Fruit fly (Drosophila melanogaster) whole organism, embryonic: ENCODE measurements around the gene Cisd2.
A peak's percentile ranks its signal among the peaks of the same experiment; 100 is the strongest.

Source experiments
- Bgb ChIP-seq: fragments of 200-800 bp; sonication (Bioruptor generic); IDR thresholded peaks from 2 replicates; pipeline ENCODE4 v1.3.6; 2022; ENCODE audit warnings: missing biosample characterization, missing genetic modification characterization; ENCODE audit not compliant: partially characterized antibody
- CG10209 ChIP-seq: fragments of 200-800 bp; sonication (Bioruptor generic); optimal IDR thresholded peaks from 3 replicates; lab custom pipeline; 2017; ENCODE audit warnings: missing biosample characterization, mild to moderate bottlenecking, missing genetic modification characterization, missing genetic modification reagents
- CG10267 ChIP-seq: fragments of 200-800 bp; sonication (Bioruptor generic); optimal IDR thresholded peaks from 2 replicates; lab custom pipeline; 2018; ENCODE audit warnings: missing biosample characterization, mild to moderate bottlenecking, missing genetic modification characterization, moderate library complexity
- CG12155 ChIP-seq: fragments of 200-800 bp; sonication (Bioruptor generic); optimal IDR thresholded peaks from 3 replicates; lab custom pipeline; 2016; ENCODE audit warnings: missing biosample characterization, missing genetic modification characterization
- CG12219 ChIP-seq: fragments of 200-800 bp; sonication (Bioruptor generic); optimal IDR thresholded peaks from 3 replicates; lab custom pipeline; 2018; ENCODE audit warnings: missing biosample characterization, mild to moderate bottlenecking, missing genetic modification characterization
- CG15514 ChIP-seq: fragments of 200-800 bp; sonication (Bioruptor generic); optimal IDR thresholded peaks from 3 replicates; lab custom pipeline; 2017; ENCODE audit warnings: missing biosample characterization, missing genetic modification characterization, mild to moderate bottlenecking, moderate library complexity, missing genetic modification reagents
- CG16815 ChIP-seq: fragments of 200-800 bp; sonication (Bioruptor generic); optimal IDR thresholded peaks from 3 replicates; lab custom pipeline; 2017; ENCODE audit warnings: missing biosample characterization, mild to moderate bottlenecking, missing genetic modification characterization
- CG17328 ChIP-seq: fragments of 200-800 bp; sonication (Bioruptor generic); IDR thresholded peaks from 2 replicates; pipeline ENCODE4 v1.3.6; 2022; ENCODE audit warnings: missing biosample characterization, missing genetic modification characterization
- CG17385 ChIP-seq: fragments of 200-800 bp; sonication (Bioruptor generic); optimal IDR thresholded peaks from 3 replicates; lab custom pipeline; 2018; ENCODE audit warnings: missing biosample characterization, mild to moderate bottlenecking, missing genetic modification characterization
- CG18011 ChIP-seq: fragments of 200-800 bp; sonication (Bioruptor generic); optimal IDR thresholded peaks from 2 replicates; lab custom pipeline; 2017; ENCODE audit warnings: missing biosample characterization, missing genetic modification characterization, mild to moderate bottlenecking, moderate library complexity, missing genotype
- CG2116 ChIP-seq: fragments of 200-800 bp; sonication (Bioruptor generic); optimal IDR thresholded peaks from 3 replicates; lab custom pipeline; 2018; ENCODE audit warnings: missing biosample characterization, mild to moderate bottlenecking, missing genetic modification characterization
- CG2202 ChIP-seq: fragments of 200-800 bp; sonication (Bioruptor generic); optimal IDR thresholded peaks from 2 replicates; lab custom pipeline; 2018; ENCODE audit warnings: missing biosample characterization, mild to moderate bottlenecking, missing genetic modification characterization
- CG31388 ChIP-seq: fragments of 200-800 bp; sonication (Bioruptor generic); optimal IDR thresholded peaks from 2 replicates; lab custom pipeline; 2016; ENCODE audit warnings: missing biosample characterization, missing genetic modification characterization
- CG31441 ChIP-seq: fragments of 200-800 bp; sonication (Bioruptor generic); IDR thresholded peaks from 2 replicates; pipeline ENCODE4 v1.3.6; 2022; ENCODE audit warnings: missing biosample characterization, missing genetic modification characterization
- CG33557 ChIP-seq: fragments of 200-800 bp; sonication (Bioruptor generic); optimal IDR thresholded peaks from 2 replicates; lab custom pipeline; 2019; ENCODE audit warnings: missing biosample characterization, mild to moderate bottlenecking, missing genetic modification characterization, moderate library complexity
- CG3407 ChIP-seq: fragments of 200-800 bp; sonication (Bioruptor generic); optimal IDR thresholded peaks from 2 replicates; lab custom pipeline; 2018; ENCODE audit warnings: missing biosample characterization, mild to moderate bottlenecking, missing genetic modification characterization
- CG4404 ChIP-seq: fragments of 200-800 bp; sonication (Bioruptor generic); IDR thresholded peaks from 2 replicates; pipeline ENCODE4 v1.3.6; 2022; ENCODE audit warnings: missing biosample characterization, missing genetic modification characterization
- CG4424 ChIP-seq: fragments of 200-800 bp; sonication (Bioruptor generic); optimal IDR thresholded peaks from 3 replicates; lab custom pipeline; 2016; ENCODE audit warnings: missing biosample characterization, missing genetic modification characterization
- CG6791 ChIP-seq: fragments of 200-800 bp; sonication (Bioruptor generic); IDR thresholded peaks from 3 replicates; pipeline ENCODE4 v1.3.6; 2022; ENCODE audit warnings: missing biosample characterization, missing genetic modification characterization; ENCODE audit not compliant: partially characterized antibody
- CG9727 ChIP-seq: fragments of 200-800 bp; sonication (Bioruptor generic); optimal IDR thresholded peaks from 3 replicates; lab custom pipeline; 2017; ENCODE audit warnings: missing biosample characterization, mild to moderate bottlenecking, missing genetic modification characterization
- D19A ChIP-seq: fragments of 200-800 bp; optimal IDR thresholded peaks from 3 replicates; lab custom pipeline; 2019; ENCODE audit warnings: missing biosample characterization, mild to moderate bottlenecking, missing genetic modification characterization, moderate library complexity
- Dip2 ChIP-seq: fragments of 200-800 bp; sonication (Bioruptor generic); IDR thresholded peaks from 2 replicates; pipeline ENCODE4 v1.3.6; 2022; ENCODE audit warnings: missing biosample characterization, missing genetic modification characterization
- Dll ChIP-seq: fragments of 200-800 bp; sonication (Bioruptor generic); IDR thresholded peaks from 4 replicates; pipeline ENCODE4 v1.3.6; 2022; ENCODE audit warnings: missing biosample characterization, missing genetic modification characterization; ENCODE audit not compliant: partially characterized antibody
- Fer1 ChIP-seq: fragments of 200-800 bp; sonication (Bioruptor generic); optimal IDR thresholded peaks from 2 replicates; lab custom pipeline; 2017; ENCODE audit warnings: missing biosample characterization, mild to moderate bottlenecking, missing genetic modification characterization
- Gsc ChIP-seq: fragments of 200-800 bp; sonication (Bioruptor generic); IDR thresholded peaks from 2 replicates; pipeline ENCODE4 v1.3.6; 2022; ENCODE audit warnings: missing biosample characterization, missing genetic modification characterization
- H2.0 ChIP-seq: fragments of 200-800 bp; sonication (Bioruptor generic); IDR thresholded peaks from 2 replicates; pipeline ENCODE4 v1.3.6; 2022; ENCODE audit warnings: missing biosample characterization, missing genetic modification characterization
- Mad ChIP-seq: fragments of 200-800 bp; sonication (Bioruptor generic); optimal IDR thresholded peaks from 2 replicates; lab custom pipeline; 2016; ENCODE audit warnings: missing biosample characterization, missing genetic modification characterization
- Mrtf ChIP-seq: fragments of 200-800 bp; sonication (Bioruptor generic); IDR thresholded peaks from 3 replicates; pipeline ENCODE4 v1.3.6; 2022; ENCODE audit warnings: missing biosample characterization, missing genetic modification characterization
- Neu2 ChIP-seq: fragments of 200-800 bp; sonication (Bioruptor generic); optimal IDR thresholded peaks from 3 replicates; lab custom pipeline; 2016; ENCODE audit warnings: missing biosample characterization, missing genetic modification characterization, borderline replicate concordance
- Usf ChIP-seq: fragments of 200-800 bp; sonication (Bioruptor generic); optimal IDR thresholded peaks from 2 replicates; lab custom pipeline; 2017; ENCODE audit warnings: missing genotype, missing biosample characterization, missing genetic modification characterization
- amos ChIP-seq: fragments of 200-800 bp; sonication (Bioruptor generic); IDR thresholded peaks from 2 replicates; pipeline ENCODE4 v1.3.6; 2022; ENCODE audit warnings: missing biosample characterization, missing genetic modification characterization; ENCODE audit not compliant: partially characterized antibody
- ash1 ChIP-seq: fragments of 200-800 bp; sonication (Bioruptor generic); optimal IDR thresholded peaks from 2 replicates; lab custom pipeline; 2018; ENCODE audit warnings: missing biosample characterization, mild to moderate bottlenecking, missing genetic modification characterization
- bsh ChIP-seq, 2 experiments: fragments of 200-800 bp; sonication (Bioruptor generic); optimal IDR thresholded peaks; 2 replicates each; lab custom pipeline; 2017 to 2018; ENCODE audit warnings: mild to moderate bottlenecking in 2 of 2, missing biosample characterization in 2 of 2, missing genetic modification characterization in 2 of 2, moderate library complexity in 1 of 2
- btn ChIP-seq: fragments of 200-800 bp; sonication (Bioruptor generic); optimal IDR thresholded peaks from 2 replicates; lab custom pipeline; 2016; ENCODE audit warnings: missing biosample characterization, missing genetic modification characterization
- ci ChIP-seq: fragments of 200-800 bp; sonication (Bioruptor generic); IDR thresholded peaks from 3 replicates; pipeline ENCODE4 v1.3.6; 2022; ENCODE audit warnings: missing biosample characterization, missing genetic modification characterization
- corto ChIP-seq: fragments of 200-800 bp; sonication (Bioruptor generic); optimal IDR thresholded peaks from 2 replicates; lab custom pipeline; 2016; ENCODE audit warnings: missing biosample characterization, mild to moderate bottlenecking, missing genetic modification characterization, moderate library complexity
- dan ChIP-seq: fragments of 200-800 bp; sonication (Bioruptor generic); IDR thresholded peaks from 2 replicates; pipeline ENCODE4 v1.3.6; 2022; ENCODE audit warnings: missing biosample characterization, missing genetic modification characterization
- ewg ChIP-seq: fragments of 200-800 bp; sonication (Bioruptor generic); optimal IDR thresholded peaks from 3 replicates; lab custom pipeline; 2017; ENCODE audit warnings: mild to moderate bottlenecking, missing biosample characterization, missing genetic modification reagents, missing genetic modification characterization
- gt ChIP-seq: fragments of 200-800 bp; sonication (Bioruptor generic); IDR thresholded peaks from 2 replicates; pipeline ENCODE4 v1.3.6; 2022; ENCODE audit warnings: missing biosample characterization, missing genetic modification characterization
- ham ChIP-seq: fragments of 200-800 bp; sonication (Bioruptor generic); IDR thresholded peaks from 2 replicates; pipeline ENCODE4 v1.3.6; 2022; ENCODE audit warnings: missing biosample characterization, missing genetic modification characterization
- lab ChIP-seq: fragments of 200-800 bp; sonication (Bioruptor generic); optimal IDR thresholded peaks from 3 replicates; lab custom pipeline; 2017; ENCODE audit warnings: missing biosample characterization, missing genetic modification characterization, mild to moderate bottlenecking, moderate library complexity, missing genetic modification reagents
- mam ChIP-seq: fragments of 200-800 bp; sonication (Bioruptor generic); optimal IDR thresholded peaks from 3 replicates; lab custom pipeline; 2016; ENCODE audit warnings: missing biosample characterization, missing genetic modification characterization
- pfk ChIP-seq: fragments of 200-800 bp; sonication (Bioruptor generic); optimal IDR thresholded peaks from 2 replicates; lab custom pipeline; 2018; ENCODE audit warnings: missing biosample characterization, mild to moderate bottlenecking, missing genetic modification characterization, moderate library complexity
- sc ChIP-seq, 3 experiments: fragments of >200 bp in 2 of 3; fragments of 200-800 bp in 1 of 3; sonication (Bioruptor generic) in 1 of 3; optimal IDR thresholded peaks; 2 replicates in 2 of 3; 3 replicates in 1 of 3; lab custom pipeline; 2017; ENCODE audit warnings: mild to moderate bottlenecking in 1 of 3, missing biosample characterization in 1 of 3, missing genetic modification characterization in 1 of 3, missing genetic modification reagents in 1 of 3
- slbo ChIP-seq: fragments of 200-800 bp; sonication (Bioruptor generic); IDR thresholded peaks from 2 replicates; pipeline ENCODE4 v1.3.6; 2022; ENCODE audit warnings: missing biosample characterization, missing genetic modification characterization
- tio ChIP-seq: fragments of 200-800 bp; sonication (Bioruptor generic); optimal IDR thresholded peaks from 2 replicates; lab custom pipeline; 2017; ENCODE audit warnings: missing biosample characterization, missing genetic modification characterization, inconsistent platforms
- trem ChIP-seq: fragments of 200-800 bp; optimal IDR thresholded peaks from 3 replicates; lab custom pipeline; 2019; ENCODE audit warnings: missing biosample characterization, mild to moderate bottlenecking, missing genetic modification characterization, moderate library complexity
- wek ChIP-seq: fragments of 200-800 bp; sonication (Bioruptor generic); optimal IDR thresholded peaks from 3 replicates; lab custom pipeline; 2018; ENCODE audit warnings: missing biosample characterization, mild to moderate bottlenecking, missing genetic modification characterization, moderate library complexity
- yki ChIP-seq: fragments of >200 bp; optimal IDR thresholded peaks from 3 replicates; lab custom pipeline; 2018
- z ChIP-seq: fragments of 200-800 bp; sonication (Bioruptor generic); IDR thresholded peaks from 3 replicates; pipeline ENCODE4 v1.3.6; 2022; ENCODE audit warnings: missing biosample characterization, missing genetic modification characterization

Cisd2 gene

DNA sequence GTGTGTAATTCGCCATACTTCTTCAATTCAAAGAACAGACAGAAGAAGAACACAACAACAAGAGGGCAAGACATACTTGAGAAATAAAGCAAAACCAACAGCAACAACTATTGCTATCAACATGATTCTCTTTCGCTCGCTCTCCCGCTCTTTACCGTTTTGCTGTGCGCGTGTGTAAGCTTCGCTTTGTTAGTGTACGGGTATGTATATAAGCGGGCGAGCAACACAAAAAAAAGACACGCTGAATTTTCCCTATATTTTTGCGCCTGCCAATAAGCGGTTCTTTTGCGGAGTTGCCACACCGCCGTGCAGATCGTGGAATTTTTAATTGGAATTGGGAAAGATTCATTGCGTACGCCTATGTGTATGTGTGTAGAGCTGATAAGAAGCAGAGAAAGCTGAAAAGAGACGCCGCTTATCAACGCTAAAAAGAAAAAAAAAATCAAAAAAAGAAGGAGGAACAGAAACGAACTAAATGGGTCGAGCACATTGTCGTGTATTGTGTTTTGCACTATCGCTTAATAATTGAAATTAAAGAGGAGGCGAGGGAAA, 8.2 kb downstream of the Cisd2 start (continued):
- TF ChIP-seq CG9727 (GFP tag; lab: Kevin White, UChicago) (peak; percentile 7), Neu2 (GFP tag; lab: Kevin White, UChicago) (no peak), ash1 (no peak), Gsc (GFP tag; lab: Robert Waterston, UW) (no peak), CG10267 (tag; lab: Kevin White, UChicago) (no peak), CG3407 (GFP tag; lab: Kevin White, UChicago) (no peak), btn (GFP tag; lab: Kevin White, UChicago) (no peak), CG17385 (peak; percentile 63), mam (no peak), wek (GFP tag; lab: Kevin White, UChicago) (no peak), dan (GFP tag; lab: Robert Waterston, UW) (no peak), CG33557 (GFP tag; lab: Kevin White, UChicago) (no peak), CG4404 (no peak), ham (GFP tag; lab: Robert Waterston, UW) (no peak), CG31441 (no peak), CG6791 (GFP tag; lab: Robert Waterston, UW) (no peak), CG16815 (GFP tag; lab: Kevin White, UChicago) (no peak), CG12155 (peak; percentile 18), gt (no peak), slbo (0 out of 2 replicates have a peak, but pooled peaks have one; percentile 19), CG2116 (GFP tag; lab: Kevin White, UChicago) (no peak), CG4424 (GFP tag; lab: Kevin White, UChicago) (no peak), CG17328 (GFP tag; lab: Robert Waterston, UW) (0 out of 2 replicates have a peak, but pooled peaks have one; percentile 8), D19A (no peak), CG15514 (GFP tag; lab: Kevin White, UChicago) (peak; percentile 48), corto (GFP tag; lab: Kevin White, UChicago) (no peak), tio (GFP tag; lab: Kevin White, UChicago) (no peak), Mrtf (GFP tag; lab: Robert Waterston, UW) (no peak), Bgb (no peak; the same call in 1 of the 2 replicates), trem (no peak), Mad (GFP tag; lab: Kevin White, UChicago) (no peak), ci (no peak), CG12219 (GFP tag; lab: Kevin White, UChicago) (no peak), yki (lab: Kevin White, UChicago) (peak; percentile 14), CG31388 (GFP tag; lab: Kevin White, UChicago) (no peak), H2.0 (GFP tag; lab: Robert Waterston, UW) (no peak), CG18011 (GFP tag; lab: Kevin White, UChicago) (no peak), CG2202 (tag; lab: Kevin White, UChicago) (no peak), Fer1 (GFP tag; lab: Kevin White, UChicago) (no peak), ewg (GFP tag; lab: Kevin White, UChicago) (peak; percentile 20), Dip2 (GFP tag; lab: Robert Waterston, UW) (no peak), pfk (peak; percentile 40), amos (GFP tag; lab: Robert Waterston, UW) (no peak), lab (GFP tag; lab: Kevin White, UChicago) (peak; percentile 29), bsh (GFP tag; optimal IDR thresholded peaks at IDR 0.05; lab: Kevin White, UChicago) (peak in 1 of 2 experiments; percentile 47), Dll (GFP tag; lab: Robert Waterston, UW) (no peak), z (GFP tag; lab: Robert Waterston, UW) (no peak), CG10209 (GFP tag; lab: Kevin White, UChicago) (no peak), Usf (GFP tag; lab: Kevin White, UChicago) (no peak), sc (optimal IDR thresholded peaks at IDR 0.05; lab: Kevin White, UChicago) (no peak), sc (GFP tag; optimal IDR thresholded peaks at IDR 0.05; lab: Kevin White, UChicago) (no peak)
